Fruit fly (Drosophila melanogaster) whole organism, embryonic: ENCODE measurements around the gene CG5986.
A peak's percentile ranks its signal among the peaks of the same experiment; 100 is the strongest.

Experiments
- CG10462 ChIP-seq: fragments of 200-800 bp; sonication (Bioruptor generic); optimal IDR thresholded peaks from 2 replicates; lab custom pipeline; 2016; ENCODE audit warnings: missing biosample characterization, missing genetic modification characterization
- CG10543 ChIP-seq: fragments of 200-800 bp; sonication (Bioruptor generic); optimal IDR thresholded peaks from 3 replicates; lab custom pipeline; 2017; ENCODE audit warnings: missing biosample characterization, mild to moderate bottlenecking, missing genetic modification characterization, moderate library complexity
- CG12104 ChIP-seq: fragments of 200-800 bp; sonication (Bioruptor generic); optimal IDR thresholded peaks from 3 replicates; lab custom pipeline; 2016; ENCODE audit warnings: missing biosample characterization, missing genetic modification characterization
- CG12769 ChIP-seq: fragments of 200-800 bp; sonication (Bioruptor generic); optimal IDR thresholded peaks from 2 replicates; lab custom pipeline; 2019; ENCODE audit warnings: missing biosample characterization, mild to moderate bottlenecking, missing genetic modification characterization, moderate library complexity
- CG12942 ChIP-seq: fragments of 200-800 bp; sonication (Bioruptor generic); optimal IDR thresholded peaks from 3 replicates; lab custom pipeline; 2016; ENCODE audit warnings: missing biosample characterization, missing genetic modification characterization
- CG14860 ChIP-seq: fragments of 200-800 bp; sonication (Bioruptor generic); IDR thresholded peaks from 3 replicates; pipeline ENCODE4 v1.3.6; 2022; ENCODE audit warnings: missing biosample characterization, missing genetic modification characterization; ENCODE audit not compliant: partially characterized antibody
- CG17568 ChIP-seq: fragments of 200-800 bp; sonication (Bioruptor generic); optimal IDR thresholded peaks from 2 replicates; lab custom pipeline; 2018; ENCODE audit warnings: missing biosample characterization, mild to moderate bottlenecking, missing genetic modification characterization, moderate library complexity
- CG18619 ChIP-seq: fragments of 200-800 bp; sonication (Bioruptor generic); optimal IDR thresholded peaks from 3 replicates; lab custom pipeline; 2017; ENCODE audit warnings: missing biosample characterization, mild to moderate bottlenecking, missing genetic modification characterization
- CG42726 ChIP-seq: fragments of 200-800 bp; sonication (Bioruptor generic); IDR thresholded peaks from 2 replicates; pipeline ENCODE4 v1.3.6; 2022; ENCODE audit warnings: missing biosample characterization, missing genetic modification characterization; ENCODE audit not compliant: partially characterized antibody
- CG43689 ChIP-seq: fragments of 200-800 bp; sonication (Bioruptor generic); IDR thresholded peaks from 2 replicates; pipeline ENCODE4 v1.3.6; 2022; ENCODE audit warnings: missing biosample characterization, missing genetic modification characterization
- CG8478 ChIP-seq: fragments of >200 bp; optimal IDR thresholded peaks from 2 replicates; lab custom pipeline; 2018
- CHES-1-like ChIP-seq: fragments of 200-800 bp; sonication (Bioruptor generic); optimal IDR thresholded peaks from 2 replicates; lab custom pipeline; 2016; ENCODE audit warnings: missing biosample characterization, missing genetic modification characterization
- CTCF ChIP-seq: fragments of 200-800 bp; sonication (Bioruptor generic); optimal IDR thresholded peaks from 2 replicates; lab custom pipeline; 2017; ENCODE audit warnings: missing biosample characterization, mild to moderate bottlenecking, missing genetic modification characterization, moderate library complexity
- CoRest ChIP-seq: fragments of 200-800 bp; sonication (Bioruptor generic); optimal IDR thresholded peaks from 3 replicates; lab custom pipeline; 2018; ENCODE audit warnings: missing biosample characterization, mild to moderate bottlenecking, missing genetic modification characterization, moderate library complexity
- HLH4C ChIP-seq: fragments of 200-800 bp; sonication (Bioruptor generic); IDR thresholded peaks from 3 replicates; pipeline ENCODE4 v1.3.6; 2022; ENCODE audit warnings: missing biosample characterization, missing genetic modification characterization; ENCODE audit not compliant: partially characterized antibody
- Hey ChIP-seq: fragments of 200-800 bp; sonication (Bioruptor generic); optimal IDR thresholded peaks from 3 replicates; lab custom pipeline; 2018; ENCODE audit warnings: missing biosample characterization, mild to moderate bottlenecking, missing genetic modification characterization
- Meics ChIP-seq: fragments of 200-800 bp; sonication (Bioruptor generic); optimal IDR thresholded peaks from 2 replicates; lab custom pipeline; 2017; ENCODE audit warnings: missing biosample characterization, mild to moderate bottlenecking, missing genetic modification characterization
- Nf-YC ChIP-seq: fragments of 200-800 bp; optimal IDR thresholded peaks from 3 replicates; lab custom pipeline; 2019; ENCODE audit warnings: missing biosample characterization, mild to moderate bottlenecking, missing genetic modification characterization, moderate library complexity
- Pdp1 ChIP-seq, 2 experiments: fragments of 200-800 bp; sonication (Bioruptor generic); optimal IDR thresholded peaks; 3 replicates each; lab custom pipeline; 2016; ENCODE audit warnings: missing biosample characterization in 2 of 2, missing genetic modification characterization in 2 of 2, mild to moderate bottlenecking in 1 of 2, moderate library complexity in 1 of 2
- Sox102F ChIP-seq: fragments of 200-800 bp; sonication (Bioruptor generic); optimal IDR thresholded peaks from 2 replicates; lab custom pipeline; 2018; ENCODE audit warnings: missing biosample characterization, mild to moderate bottlenecking, missing genetic modification characterization, moderate library complexity
- Stat92E ChIP-seq, 3 experiments: fragments of >200 bp in 2 of 3; fragments of 200-800 bp in 1 of 3; sonication (Bioruptor generic) in 1 of 3; optimal IDR thresholded peaks; 2 replicates each; lab custom pipeline; 2017 to 2019; ENCODE audit warnings: missing biosample characterization in 3 of 3, missing genetic modification characterization in 3 of 3, mild to moderate bottlenecking in 1 of 3, moderate library complexity in 1 of 3
- Taf1 ChIP-seq: fragments of 200-800 bp; sonication (Bioruptor generic); IDR thresholded peaks from 2 replicates; pipeline ENCODE4 v1.3.6; 2022; ENCODE audit warnings: missing biosample characterization, missing genetic modification characterization
- ab ChIP-seq: fragments of 200-800 bp; sonication (Bioruptor generic); optimal IDR thresholded peaks from 2 replicates; lab custom pipeline; 2016; ENCODE audit warnings: missing biosample characterization, missing genetic modification characterization
- abd-A ChIP-seq: fragments of 200-800 bp; sonication (Bioruptor generic); optimal IDR thresholded peaks from 3 replicates; lab custom pipeline; 2019; ENCODE audit warnings: missing biosample characterization, mild to moderate bottlenecking, missing genetic modification characterization, moderate library complexity
- bbx ChIP-seq: fragments of 200-800 bp; sonication (Bioruptor generic); IDR thresholded peaks from 2 replicates; pipeline ENCODE4 v1.3.6; 2022; ENCODE audit warnings: missing biosample characterization, missing genetic modification characterization; ENCODE audit not compliant: partially characterized antibody
- crol ChIP-seq: fragments of 200-800 bp; sonication (Bioruptor generic); IDR thresholded peaks from 2 replicates; pipeline ENCODE4 v1.3.6; 2022; ENCODE audit warnings: missing biosample characterization, missing genetic modification characterization
- fru ChIP-seq: fragments of >200 bp; optimal IDR thresholded peaks from 2 replicates; lab custom pipeline; 2017
- lola ChIP-seq, 3 experiments: fragments of >200 bp in 2 of 3; fragments of 200-800 bp in 1 of 3; sonication (Bioruptor generic) in 1 of 3; optimal IDR thresholded peaks; 2 replicates each; lab custom pipeline; 2017 to 2019; ENCODE audit warnings: missing biosample characterization in 3 of 3, missing genetic modification characterization in 3 of 3, mild to moderate bottlenecking in 1 of 3, moderate library complexity in 1 of 3
- maf-S ChIP-seq: fragments of 200-800 bp; sonication (Bioruptor generic); optimal IDR thresholded peaks from 2 replicates; lab custom pipeline; 2016; ENCODE audit warnings: missing biosample characterization, missing genetic modification characterization
- mam ChIP-seq: fragments of 200-800 bp; sonication (Bioruptor generic); optimal IDR thresholded peaks from 3 replicates; lab custom pipeline; 2016; ENCODE audit warnings: missing biosample characterization, missing genetic modification characterization
- phol ChIP-seq: fragments of 200-800 bp; sonication (Bioruptor generic); optimal IDR thresholded peaks from 3 replicates; lab custom pipeline; 2018; ENCODE audit warnings: missing biosample characterization, mild to moderate bottlenecking, missing genetic modification characterization, moderate library complexity
- salm ChIP-seq: fragments of 200-800 bp; sonication (Bioruptor generic); optimal IDR thresholded peaks from 2 replicates; lab custom pipeline; 2018; ENCODE audit warnings: missing biosample characterization, mild to moderate bottlenecking, missing genetic modification characterization
- sd ChIP-seq: fragments of 200-800 bp; sonication (Bioruptor generic); optimal IDR thresholded peaks from 3 replicates; lab custom pipeline; 2018; ENCODE audit warnings: missing biosample characterization, mild to moderate bottlenecking, missing genetic modification characterization, moderate library complexity
- sqz ChIP-seq: fragments of 200-800 bp; sonication (Bioruptor generic); optimal IDR thresholded peaks from 3 replicates; lab custom pipeline; 2018; ENCODE audit warnings: missing biosample characterization, mild to moderate bottlenecking, missing genetic modification characterization
- sr ChIP-seq: fragments of 200-800 bp; sonication (Bioruptor generic); IDR thresholded peaks from 3 replicates; pipeline ENCODE4 v1.3.6; 2022; ENCODE audit warnings: missing biosample characterization, missing genetic modification characterization
- toy ChIP-seq: fragments of 200-800 bp; sonication (Bioruptor generic); IDR thresholded peaks from 2 replicates; pipeline ENCODE4 v1.3.6; 2022; ENCODE audit warnings: missing biosample characterization, missing genetic modification characterization
- twi ChIP-seq: fragments of 200-800 bp; optimal IDR thresholded peaks from 2 replicates; lab custom pipeline; 2019; ENCODE audit warnings: missing biosample characterization, mild to moderate bottlenecking, missing genetic modification characterization, moderate library complexity
- yki ChIP-seq: fragments of >200 bp; optimal IDR thresholded peaks from 3 replicates; lab custom pipeline; 2018
- zfh2 ChIP-seq: fragments of 200-800 bp; sonication (Bioruptor generic); optimal IDR thresholded peaks from 2 replicates; lab custom pipeline; 2016; ENCODE audit warnings: missing biosample characterization, missing genetic modification characterization

CG5986 gene

dm6 chr3R:24010637-24011214, 36.9 kb upstream of the CG5986 start (continued):
- TF ChIP-seq Stat92E (GFP tag; optimal IDR thresholded peaks at IDR 0.05; lab: Kevin White, UChicago) (no peak), lola (GFP tag; optimal IDR thresholded peaks at IDR 0.05; lab: Kevin White, UChicago) (no peak), CG17568 (peak; percentile 18), fru (lab: Kevin White, UChicago) (no peak), phol (tag; lab: Kevin White, UChicago) (peak; percentile 41), Nf-YC (tag; lab: Kevin White, UChicago) (peak; percentile 40), bbx (no peak), yki (lab: Kevin White, UChicago) (no peak), CG12104 (peak; percentile 47), ab (no peak), salm (no peak), toy (GFP tag; lab: Robert Waterston, UW) (no peak), HLH4C (no peak), CG12769 (peak; percentile 72), CG8478 (lab: Kevin White, UChicago) (no peak), zfh2 (GFP tag; lab: Kevin White, UChicago) (peak; percentile 20), CG43689 (GFP tag; lab: Robert Waterston, UW) (no peak), Taf1 (GFP tag; lab: Robert Waterston, UW) (peak; percentile 28; the same call in 1 of the 2 replicates), CG12942 (GFP tag; lab: Kevin White, UChicago) (peak; percentile 36), CHES-1-like (GFP tag; lab: Kevin White, UChicago) (peak; percentile 16), Hey (tag; lab: Kevin White, UChicago) (no peak), Sox102F (GFP tag; lab: Kevin White, UChicago) (peak; percentile 73), CG18619 (GFP tag; lab: Kevin White, UChicago) (peak; percentile 64), sqz (no peak), mam (GFP tag; lab: Kevin White, UChicago) (peak; percentile 18), CoRest (tag; lab: Kevin White, UChicago) (peak; percentile 66), CG10462 (GFP tag; lab: Kevin White, UChicago) (no peak)
- TF ChIP-seq, all 482 proteins: peak for 226

DNA sequence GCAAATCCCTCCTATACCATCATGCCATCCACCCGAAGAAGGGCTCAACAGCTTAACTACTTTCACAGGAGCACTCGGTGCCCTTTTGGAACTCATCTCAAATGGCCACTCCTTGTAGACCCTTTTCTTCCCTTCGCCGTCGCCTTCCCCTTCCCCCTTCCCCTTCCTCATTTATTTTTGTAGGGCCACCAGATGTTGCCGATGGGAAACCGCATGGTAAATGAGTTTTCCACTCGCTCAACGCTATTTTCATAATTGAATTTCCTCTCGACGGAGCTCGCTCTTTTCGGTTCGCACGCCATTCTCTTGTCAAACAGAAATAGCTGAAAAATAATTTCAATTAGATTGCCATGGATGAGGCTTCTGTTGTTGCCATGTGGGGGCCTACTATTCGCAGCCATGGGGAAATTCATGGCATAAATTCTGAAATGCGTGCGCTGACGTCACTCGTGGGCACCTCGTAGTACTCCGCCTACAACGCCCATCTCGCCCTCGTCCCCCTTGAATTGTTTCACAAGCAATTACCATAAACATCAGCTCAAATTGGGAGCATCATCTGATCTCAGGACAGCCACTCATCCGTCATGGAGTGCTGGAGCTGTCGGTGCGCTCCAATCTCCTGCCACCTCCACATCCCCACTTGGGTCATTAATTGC, 35.4 kb upstream of the CG5986 start:
- TF ChIP-seq maf-S (GFP tag; lab: Kevin White, UChicago) (no peak), CG42726 (GFP tag; lab: Robert Waterston, UW) (no peak), CG12769 (peak; percentile 68), abd-A (tag; lab: Kevin White, UChicago) (peak; percentile 77), crol (GFP tag; lab: Robert Waterston, UW) (peak; percentile 53), sr (GFP tag; lab: Robert Waterston, UW) (0 out of 3 replicates have a peak, but pooled peaks have one; percentile 39), Pdp1 (GFP tag; optimal IDR thresholded peaks at IDR 0.05; lab: Kevin White, UChicago) (peak in 1 of 2 experiments; percentile 5), sd (peak; percentile 89), CG10543 (GFP tag; lab: Kevin White, UChicago) (peak; percentile 59), CG14860 (GFP tag; lab: Robert Waterston, UW) (no peak), CTCF (GFP tag; lab: Kevin White, UChicago) (no peak), Meics (no peak), twi (tag; lab: Kevin White, UChicago) (peak; percentile 92)
